Fruit fly (Drosophila melanogaster) whole organism, pupa: ENCODE data around the gene CG31141.

Source experiments
- CG12605 ChIP-seq: fragments of 200-800 bp; sonication (Bioruptor generic); IDR thresholded peaks from 2 replicates; pipeline ENCODE4 v1.3.6; 2022; ENCODE audit warnings: missing biosample characterization, missing genetic modification characterization
- Pif1A ChIP-seq: fragments of 200-800 bp; sonication (Bioruptor generic); optimal IDR thresholded peaks from 3 replicates; lab custom pipeline; 2016; ENCODE audit warnings: missing biosample characterization, missing genetic modification characterization
- Pif1B ChIP-seq: fragments of 200-800 bp; sonication (Bioruptor generic); optimal IDR thresholded peaks from 3 replicates; lab custom pipeline; 2016; ENCODE audit warnings: missing biosample characterization, missing genetic modification characterization
- gl ChIP-seq: fragments of 200-800 bp; sonication (Bioruptor generic); optimal IDR thresholded peaks from 2 replicates; lab custom pipeline; 2018; ENCODE audit warnings: missing biosample characterization, mild to moderate bottlenecking, missing genetic modification characterization

- no peak for TF ChIP-seq gl (tag; lab: Kevin White, UChicago)
- TF ChIP-seq Pif1B (GFP tag; lab: Kevin White, UChicago) = peak; percentile 49
- TF ChIP-seq CG12605 (GFP tag; lab: Robert Waterston, UW) = peak; percentile 63; the same call in 1 of the 2 replicates
- no peak for TF ChIP-seq Pif1A (GFP tag; lab: Kevin White, UChicago)
Measured at dm6 chr3R:23962781-23963222, 39.7 kb downstream of the CG31141 start, which contains the start of gene CG31140.
